Worm (Caenorhabditis elegans) whole organism, early embryonic: ENCODE data around the gene F29B9.8.

ENCODE experiments used
- B0310.2 ChIP-seq: sonication (generic microtip); optimal IDR thresholded peaks from 2 replicates; lab custom pipeline; 2016; ENCODE audit warnings: mild to moderate bottlenecking, missing genetic modification characterization, missing compliant biosample characterization
- F13C5.2 ChIP-seq: sonication (generic microtip); optimal IDR thresholded peaks from 2 replicates; lab custom pipeline; 2017; ENCODE audit warnings: mild to moderate bottlenecking, missing genetic modification characterization, inconsistent platforms, missing compliant biosample characterization
- aly-1 ChIP-seq: sonication (generic microtip); optimal IDR thresholded peaks from 2 replicates; lab custom pipeline; 2016; ENCODE audit warnings: missing genetic modification characterization, missing compliant biosample characterization
- ama-1 ChIP-seq: fragments of 150-350 bp; optimal IDR thresholded peaks from 2 replicates; lab custom pipeline; 2014
- ceh-13 ChIP-seq: fragments of 200-800 bp; sonication (Bioruptor generic); optimal IDR thresholded peaks from 2 replicates; lab custom pipeline; 2018; ENCODE audit warnings: mild to moderate bottlenecking, missing genetic modification characterization, missing compliant biosample characterization
- ceh-36 ChIP-seq: sonication (generic microtip); optimal IDR thresholded peaks from 2 replicates; lab custom pipeline; 2016; ENCODE audit warnings: missing genetic modification characterization, inconsistent platforms, missing compliant biosample characterization
- ets-7 ChIP-seq: sonication (generic microtip); optimal IDR thresholded peaks from 2 replicates; lab custom pipeline; 2016; ENCODE audit warnings: missing genotype, missing genetic modification characterization, missing compliant biosample characterization
- flt-1 ChIP-seq: fragments of 200-800 bp; sonication (Bioruptor generic); IDR thresholded peaks from 2 replicates; pipeline ENCODE4 v1.3.6; 2022; ENCODE audit warnings: missing genetic modification characterization, missing compliant biosample characterization
- hmbx-1 ChIP-seq: sonication (generic microtip); optimal IDR thresholded peaks from 2 replicates; lab custom pipeline; 2016; ENCODE audit warnings: mild to moderate bottlenecking, missing genetic modification characterization, missing compliant biosample characterization
- hmg-4 ChIP-seq: fragments of 200-800 bp; sonication (Bioruptor generic); optimal IDR thresholded peaks from 2 replicates; lab custom pipeline; 2018; ENCODE audit warnings: mild to moderate bottlenecking, missing genetic modification characterization, missing compliant biosample characterization
- hnd-1 ChIP-seq: sonication (generic microtip); optimal IDR thresholded peaks from 2 replicates; lab custom pipeline; 2016; ENCODE audit warnings: missing genetic modification characterization, missing compliant biosample characterization
- pes-1 ChIP-seq: fragments of 200-800 bp; sonication (Bioruptor generic); IDR thresholded peaks from 2 replicates; pipeline ENCODE4 v1.3.6; 2022; ENCODE audit warnings: missing genetic modification reagents, missing genetic modification characterization, missing compliant biosample characterization
- scrt-1 ChIP-seq: fragments of 200-800 bp; sonication (Bioruptor generic); IDR thresholded peaks from 2 replicates; pipeline ENCODE4 v1.3.6; 2022; ENCODE audit warnings: missing genetic modification characterization, missing compliant biosample characterization
- sea-1 ChIP-seq: fragments of 200-800 bp; sonication (Bioruptor generic); conservative IDR thresholded peaks from 2 replicates; pipeline ENCODE4 v1.3.6; 2022; ENCODE audit warnings: missing genetic modification characterization, missing compliant biosample characterization
- tbx-11 ChIP-seq: fragments of 200-800 bp; sonication (Bioruptor generic); IDR thresholded peaks from 2 replicates; pipeline ENCODE4 v1.3.6; 2022; ENCODE audit warnings: missing genetic modification characterization, missing compliant biosample characterization
- tbx-37 ChIP-seq: fragments of 200-800 bp; sonication (Bioruptor generic); conservative IDR thresholded peaks from 2 replicates; pipeline ENCODE4 v1.3.6; 2022; ENCODE audit warnings: missing genetic modification reagents, missing genetic modification characterization, missing compliant biosample characterization
- tra-4 ChIP-seq: sonication (generic microtip); optimal IDR thresholded peaks from 2 replicates; lab custom pipeline; 2017; ENCODE audit warnings: missing genetic modification characterization, missing compliant biosample characterization

The F29B9.8 gene

ce11 chrIV:4611740-4612139, 35.7 kb upstream of the F29B9.8 start:
- TF ChIP-seq ceh-13, result no peak
- no peak for TF ChIP-seq hmbx-1
- peak; percentile 46 for TF ChIP-seq ceh-36

DNA sequence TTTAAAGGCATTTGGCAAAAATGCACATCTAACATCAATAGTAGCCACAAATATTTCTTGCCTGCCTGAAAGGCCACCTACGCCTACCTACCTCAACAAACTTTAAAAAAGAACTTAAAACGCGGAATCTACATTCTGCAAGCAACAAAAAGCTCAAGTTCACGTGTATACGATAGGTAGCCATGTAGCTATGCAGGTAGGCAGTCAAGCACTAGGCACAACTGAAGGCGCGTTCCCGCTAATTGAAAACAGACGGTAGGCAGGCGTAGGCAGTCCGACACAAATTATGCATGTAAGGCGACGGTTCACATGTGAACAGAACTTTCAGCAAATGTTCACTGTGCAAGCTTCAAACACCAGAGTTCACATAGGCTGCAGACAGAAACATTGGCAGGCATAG, 34.9 kb upstream of the F29B9.8 start:
- TF ChIP-seq F13C5.2 (tag; lab: Kevin White, UChicago), result no peak
- no peak for TF ChIP-seq tbx-11
- TF ChIP-seq flt-1 (GFP tag; lab: Robert Waterston, UW), result no peak
- TF ChIP-seq hmg-4, result no peak
- no peak for TF ChIP-seq ceh-36
- no peak for TF ChIP-seq hnd-1
- no peak for TF ChIP-seq hmbx-1
- no peak for TF ChIP-seq pes-1 (GFP tag; lab: Robert Waterston, UW)
- TF ChIP-seq ama-1, result no peak
- TF ChIP-seq aly-1, result no peak
- no peak for TF ChIP-seq scrt-1 (GFP tag; lab: Robert Waterston, UW)
- no peak for TF ChIP-seq ceh-13
- TF ChIP-seq sea-1 (GFP tag; lab: Robert Waterston, UW), result no peak
- no peak for TF ChIP-seq ets-7 (tag; lab: Kevin White, UChicago)
- no peak for TF ChIP-seq tra-4 (tag; lab: Kevin White, UChicago)
- TF ChIP-seq tbx-37 (GFP tag; lab: Robert Waterston, UW), result no peak
- no peak for TF ChIP-seq B0310.2 (tag; lab: Kevin White, UChicago)

ce11 chrIV:4613516-4613915, 34.0 kb upstream of the F29B9.8 start:
- no peak for TF ChIP-seq ceh-13
- TF ChIP-seq scrt-1 (GFP tag; lab: Robert Waterston, UW), result no peak
- TF ChIP-seq sea-1 (GFP tag; lab: Robert Waterston, UW), result no peak
- TF ChIP-seq F13C5.2 (tag; lab: Kevin White, UChicago), result no peak
- TF ChIP-seq pes-1 (GFP tag; lab: Robert Waterston, UW), result no peak

ce11 chrIV:4623852-4624251, 23.6 kb upstream of the F29B9.8 start:
- no peak for TF ChIP-seq hmg-4
- TF ChIP-seq flt-1 (GFP tag; lab: Robert Waterston, UW), result no peak
- TF ChIP-seq B0310.2 (tag; lab: Kevin White, UChicago), result no peak
- no peak for TF ChIP-seq hmbx-1
- no peak for TF ChIP-seq ceh-36
- TF ChIP-seq F13C5.2 (tag; lab: Kevin White, UChicago), result no peak
- TF ChIP-seq ets-7 (tag; lab: Kevin White, UChicago), result no peak
- no peak for TF ChIP-seq scrt-1 (GFP tag; lab: Robert Waterston, UW)
- no peak for TF ChIP-seq hnd-1
- no peak for TF ChIP-seq ceh-13
- TF ChIP-seq pes-1 (GFP tag; lab: Robert Waterston, UW), result no peak
- no peak for TF ChIP-seq aly-1

DNA sequence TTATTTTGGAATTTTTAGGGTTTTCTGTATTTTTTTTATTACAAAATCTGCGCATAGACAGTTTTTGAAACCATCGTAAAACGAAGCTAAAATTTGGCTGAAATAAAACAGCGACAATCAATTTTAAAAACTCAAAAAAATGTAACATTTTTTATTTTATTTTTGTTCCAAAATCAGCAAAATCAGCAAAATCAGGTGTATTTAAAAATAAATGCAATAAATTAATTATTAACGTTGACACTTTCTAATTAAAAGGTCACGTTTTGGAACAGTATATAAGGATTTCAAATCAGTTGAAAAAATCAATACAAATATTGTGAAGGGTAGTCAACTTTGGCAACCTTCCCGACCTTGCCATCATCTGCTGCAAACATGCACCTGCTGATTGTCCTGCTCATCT, 14.1 kb upstream of the F29B9.8 start, which contains the start of gene R105.1:
R105.1 (plus strand) TSS at position 301 of the 400 bp plus-strand sequence.
- TF ChIP-seq tbx-11, result no peak

DNA sequence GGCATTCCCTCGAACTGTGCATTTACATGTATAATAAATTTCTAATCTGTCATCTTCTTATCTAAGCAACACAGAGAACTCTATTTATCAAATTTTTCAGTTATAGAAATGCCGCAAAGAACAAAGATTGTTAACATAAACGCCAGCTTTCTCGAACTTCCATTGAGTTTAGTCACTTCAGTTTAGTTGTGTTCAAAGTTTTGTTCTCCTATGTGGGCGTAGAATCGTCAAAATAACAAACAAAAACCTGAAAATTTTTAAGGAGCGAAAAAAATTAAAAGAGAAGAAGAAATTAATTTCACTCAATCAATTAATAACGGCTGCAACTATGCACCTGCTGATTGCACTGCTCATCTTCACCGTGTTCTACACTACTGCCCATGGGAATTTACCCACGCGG, 11.5 kb upstream of the F29B9.8 start, which contains the start of gene R105.5:
R105.5 (plus strand) TSS at position 301 of the 400 bp plus-strand sequence.
- TF ChIP-seq tbx-37 (GFP tag; lab: Robert Waterston, UW) (no peak), tbx-11 (no peak), pes-1 (GFP tag; lab: Robert Waterston, UW) (no peak)

- TF ChIP-seq hnd-1 (no peak), tra-4 (tag; lab: Kevin White, UChicago) (no peak), tbx-11 (no peak), scrt-1 (GFP tag; lab: Robert Waterston, UW) (no peak), pes-1 (GFP tag; lab: Robert Waterston, UW) (no peak), sea-1 (GFP tag; lab: Robert Waterston, UW) (no peak), flt-1 (GFP tag; lab: Robert Waterston, UW) (no peak), hmg-4 (no peak), F13C5.2 (tag; lab: Kevin White, UChicago) (no peak), ets-7 (tag; lab: Kevin White, UChicago) (no peak), aly-1 (no peak), hmbx-1 (no peak)
Observed at ce11 chrIV:4637840-4638239, 9.6 kb upstream of the F29B9.8 start, which contains the start of gene F19C7.8. Gene F19C7.8 (minus strand): TSS chrIV:4638095.

ce11 chrIV:4639352-4639751, 8.1 kb upstream of the F29B9.8 start:
- TF ChIP-seq flt-1 (GFP tag; lab: Robert Waterston, UW) (no peak), hnd-1 (no peak), hmg-4 (no peak), ets-7 (tag; lab: Kevin White, UChicago) (no peak), aly-1 (no peak)

ce11 chrIV:4640941-4641340, 6.5 kb upstream of the F29B9.8 start:
- TF ChIP-seq tbx-37 (GFP tag; lab: Robert Waterston, UW) (no peak), tra-4 (tag; lab: Kevin White, UChicago) (no peak), hnd-1 (no peak), flt-1 (GFP tag; lab: Robert Waterston, UW) (no peak), scrt-1 (GFP tag; lab: Robert Waterston, UW) (no peak), ceh-13 (no peak), ets-7 (tag; lab: Kevin White, UChicago) (no peak), tbx-11 (no peak), B0310.2 (tag; lab: Kevin White, UChicago) (no peak), sea-1 (GFP tag; lab: Robert Waterston, UW) (no peak), hmbx-1 (no peak), ama-1 (no peak), hmg-4 (no peak)
